Worm (Caenorhabditis elegans) whole organism, L3 larva: ENCODE measurements around the gene srh-293.

Experiments used
- R02D3.7 ChIP-seq: fragments of 150-350 bp; optimal IDR thresholded peaks from 2 replicates; lab custom pipeline; 2014; ENCODE audit warnings: missing biosample characterization, missing genetic modification characterization
- aly-2 ChIP-seq: fragments of 150-350 bp; optimal IDR thresholded peaks from 2 replicates; lab custom pipeline; 2014; ENCODE audit warnings: missing biosample characterization, missing genetic modification characterization
- ceh-28 ChIP-seq: fragments of 150-350 bp; optimal IDR thresholded peaks from 2 replicates; lab custom pipeline; 2014; ENCODE audit warnings: missing biosample characterization, missing genetic modification reagents, missing genetic modification characterization
- ceh-82 ChIP-seq: fragments of 150-350 bp; optimal IDR thresholded peaks from 2 replicates; lab custom pipeline; 2014; ENCODE audit warnings: missing biosample characterization, missing genetic modification characterization
- ceh-9 ChIP-seq: sonication (generic microtip); optimal IDR thresholded peaks from 2 replicates; lab custom pipeline; 2018; ENCODE audit warnings: missing biosample characterization, missing genetic modification characterization
- egl-27 ChIP-seq: sonication (generic microtip); optimal IDR thresholded peaks from 4 replicates; lab custom pipeline; 2017; ENCODE audit warnings: missing biosample characterization, missing genetic modification reagents, missing genetic modification characterization
- egl-5 ChIP-seq: fragments of 150-350 bp; optimal IDR thresholded peaks from 2 replicates; lab custom pipeline; 2017; ENCODE audit warnings: missing biosample characterization, missing genetic modification reagents, missing genetic modification characterization, inconsistent platforms
- elt-2 ChIP-seq: sonication (generic microtip); optimal IDR thresholded peaks from 2 replicates; lab custom pipeline; 2016; ENCODE audit warnings: missing genetic modification reagents, mild to moderate bottlenecking, missing genetic modification characterization, missing compliant biosample characterization
- elt-3 ChIP-seq, 3 experiments: fragments of 150-350 bp in 1 of 3; sonication (generic microtip) in 2 of 3; optimal IDR thresholded peaks; 2 replicates in 2 of 3; 4 replicates in 1 of 3; lab custom pipeline; 2014 to 2017; ENCODE audit warnings: missing biosample characterization in 3 of 3, missing genetic modification characterization in 3 of 3
- eor-1 ChIP-seq, 2 experiments: fragments of 150-350 bp; optimal IDR thresholded peaks; 2 replicates each; lab custom pipeline; 2014 to 2018; ENCODE audit warnings: missing biosample characterization in 2 of 2, missing genetic modification characterization in 2 of 2
- fkh-10 ChIP-seq: sonication (generic microtip); optimal IDR thresholded peaks from 2 replicates; lab custom pipeline; 2017; ENCODE audit warnings: missing biosample characterization, missing genetic modification reagents, missing genetic modification characterization
- fkh-2 ChIP-seq: fragments of 150-350 bp; optimal IDR thresholded peaks from 2 replicates; lab custom pipeline; 2014; ENCODE audit warnings: missing biosample characterization, missing genetic modification reagents, missing genetic modification characterization
- fos-1 ChIP-seq: fragments of 150-350 bp; optimal IDR thresholded peaks from 2 replicates; lab custom pipeline; 2014; ENCODE audit warnings: missing biosample characterization, missing genetic modification characterization
- hmg-11 ChIP-seq: sonication (generic microtip); optimal IDR thresholded peaks from 2 replicates; lab custom pipeline; 2016; ENCODE audit warnings: missing genetic modification characterization, missing compliant biosample characterization
- jun-1 ChIP-seq: fragments of 150-350 bp; optimal IDR thresholded peaks from 2 replicates; lab custom pipeline; 2014; ENCODE audit warnings: missing biosample characterization, missing genetic modification reagents, missing genetic modification characterization
- lin-39 ChIP-seq: fragments of 150-350 bp; optimal IDR thresholded peaks from 2 replicates; lab custom pipeline; 2018; ENCODE audit warnings: missing biosample characterization, missing genetic modification reagents, missing genetic modification characterization
- lsy-12 ChIP-seq: sonication (generic microtip); optimal IDR thresholded peaks from 2 replicates; lab custom pipeline; 2016; ENCODE audit warnings: mild to moderate bottlenecking, missing genetic modification characterization, missing compliant biosample characterization
- mdl-1 ChIP-seq: fragments of 150-350 bp; optimal IDR thresholded peaks from 2 replicates; lab custom pipeline; 2014; ENCODE audit warnings: missing biosample characterization, missing genetic modification characterization
- mml-1 ChIP-seq: fragments of 150-350 bp; sonication (generic microtip); optimal IDR thresholded peaks from 3 replicates; lab custom pipeline; 2014; ENCODE audit warnings: missing biosample characterization, missing genetic modification characterization
- nfya-1 ChIP-seq: sonication (generic microtip); optimal IDR thresholded peaks from 2 replicates; lab custom pipeline; 2017; ENCODE audit warnings: missing genetic modification characterization, mild to moderate bottlenecking, missing compliant biosample characterization, antibody characterized with exemption, moderate library complexity; ENCODE audit not compliant: insufficient read depth
- nhr-11 ChIP-seq: fragments of 150-350 bp; optimal IDR thresholded peaks from 2 replicates; lab custom pipeline; 2014; ENCODE audit warnings: missing biosample characterization, missing genetic modification characterization
- nhr-12 ChIP-seq: fragments of 150-350 bp; optimal IDR thresholded peaks from 2 replicates; lab custom pipeline; 2014; ENCODE audit warnings: missing biosample characterization, missing genetic modification characterization
- nhr-23 ChIP-seq: fragments of 150-350 bp; optimal IDR thresholded peaks from 2 replicates; lab custom pipeline; 2014; ENCODE audit warnings: missing biosample characterization, missing genetic modification reagents, missing genetic modification characterization
- nhr-237 ChIP-seq: fragments of 150-350 bp; optimal IDR thresholded peaks from 2 replicates; lab custom pipeline; 2014; ENCODE audit warnings: missing biosample characterization, missing genetic modification characterization
- nhr-28 ChIP-seq: fragments of 150-350 bp; optimal IDR thresholded peaks from 2 replicates; lab custom pipeline; 2014; ENCODE audit warnings: missing biosample characterization, missing genetic modification characterization
- nhr-43 ChIP-seq: sonication (generic microtip); optimal IDR thresholded peaks from 2 replicates; lab custom pipeline; 2016; ENCODE audit warnings: mild to moderate bottlenecking, missing genetic modification characterization, missing compliant biosample characterization; ENCODE audit not compliant: poor library complexity, severe bottlenecking
- nhr-67 ChIP-seq: fragments of 150-350 bp; optimal IDR thresholded peaks from 2 replicates; lab custom pipeline; 2014; ENCODE audit warnings: missing biosample characterization, missing genetic modification characterization
- nhr-76 ChIP-seq: fragments of 150-350 bp; sonication (generic microtip); optimal IDR thresholded peaks from 5 replicates; lab custom pipeline; 2014; ENCODE audit warnings: missing biosample characterization, missing genetic modification characterization
- nhr-77 ChIP-seq: fragments of 150-350 bp; optimal IDR thresholded peaks from 2 replicates; lab custom pipeline; 2014; ENCODE audit warnings: missing biosample characterization, missing genetic modification characterization
- pha-4 ChIP-seq: fragments of 150-350 bp; optimal IDR thresholded peaks from 2 replicates; lab custom pipeline; 2014; ENCODE audit warnings: missing biosample characterization, missing genetic modification reagents, missing genetic modification characterization
- pqm-1 ChIP-seq: fragments of 150-350 bp; optimal IDR thresholded peaks from 2 replicates; lab custom pipeline; 2017; ENCODE audit warnings: missing biosample characterization, missing genetic modification characterization, inconsistent platforms
- sea-2 ChIP-seq: fragments of 150-350 bp; sonication (generic microtip); optimal IDR thresholded peaks from 4 replicates; lab custom pipeline; 2014; ENCODE audit warnings: missing biosample characterization, missing genetic modification reagents, missing genetic modification characterization
- skn-1 ChIP-seq: fragments of 150-350 bp; optimal IDR thresholded peaks from 2 replicates; lab custom pipeline; 2014; ENCODE audit warnings: missing biosample characterization, missing genetic modification characterization
- snpc-4 ChIP-seq: fragments of 150-350 bp; optimal IDR thresholded peaks from 2 replicates; lab custom pipeline; 2014; ENCODE audit warnings: missing biosample characterization, missing genetic modification characterization
- tbx-2 ChIP-seq: sonication (generic microtip); optimal IDR thresholded peaks from 2 replicates; lab custom pipeline; 2016; ENCODE audit warnings: mild to moderate bottlenecking, missing genetic modification characterization, missing compliant biosample characterization
- unc-62 ChIP-seq: fragments of 150-350 bp; sonication (generic microtip); optimal IDR thresholded peaks from 4 replicates; lab custom pipeline; 2014; ENCODE audit warnings: missing biosample characterization, missing genetic modification reagents, missing genetic modification characterization
- zag-1 ChIP-seq: fragments of 150-350 bp; optimal IDR thresholded peaks from 2 replicates; lab custom pipeline; 2014; ENCODE audit warnings: missing biosample characterization, missing genetic modification characterization
- ztf-11 ChIP-seq: fragments of 150-350 bp; optimal IDR thresholded peaks from 2 replicates; lab custom pipeline; 2014; ENCODE audit warnings: missing biosample characterization, missing genetic modification characterization
- ztf-4 ChIP-seq: fragments of 150-350 bp; optimal IDR thresholded peaks from 2 replicates; lab custom pipeline; 2014; ENCODE audit warnings: missing biosample characterization, missing genetic modification characterization

Gene srh-293

DNA sequence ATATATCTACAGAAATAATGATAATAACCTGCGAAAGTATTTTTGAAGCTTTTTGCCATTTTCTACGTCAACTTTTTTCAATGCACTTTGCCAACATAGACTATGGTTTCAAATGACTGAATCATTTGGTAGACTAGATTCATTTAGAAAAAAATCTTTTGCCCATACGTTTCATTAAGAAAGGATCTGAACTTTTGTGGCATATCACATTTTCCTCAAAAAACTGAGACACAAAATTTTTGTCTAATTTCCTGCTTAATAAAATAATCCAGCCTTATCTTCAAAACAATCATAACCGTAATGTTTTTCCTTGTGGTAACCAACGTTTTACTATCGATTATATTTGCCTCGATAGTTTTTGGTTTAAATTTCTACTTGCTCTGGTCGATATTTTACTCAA lies 39.8 kb upstream of the srh-293 start, which contains the start of gene srbc-51:
Gene srbc-51 (plus strand): TSS at position 301 of the 400 bp plus-strand sequence.
- TF ChIP-seq fkh-10: no peak
- TF ChIP-seq snpc-4 (tag; lab: Kevin White, UChicago): no peak
- TF ChIP-seq fos-1 (tag; lab: Kevin White, UChicago): no peak
- TF ChIP-seq sea-2 (GFP tag; lab: Kevin White, UChicago): no peak
- no peak for TF ChIP-seq nhr-12 (tag; lab: Kevin White, UChicago)
- TF ChIP-seq elt-2 (tag; lab: Kevin White, UChicago): no peak
- TF ChIP-seq zag-1: no peak
- TF ChIP-seq R02D3.7 (tag; lab: Kevin White, UChicago): no peak
- no peak for TF ChIP-seq nhr-237 (tag; lab: Kevin White, UChicago)
- TF ChIP-seq pqm-1: no peak
- no peak for TF ChIP-seq egl-5 (tag; lab: Kevin White, UChicago)
- TF ChIP-seq ztf-4 (tag; lab: Kevin White, UChicago): no peak
- no peak for TF ChIP-seq nhr-23 (tag; lab: Kevin White, UChicago)
- TF ChIP-seq jun-1 (tag; lab: Kevin White, UChicago): no peak
- TF ChIP-seq lsy-12 (tag; lab: Kevin White, UChicago): no peak
- no peak for TF ChIP-seq nhr-28 (tag; lab: Kevin White, UChicago)
- TF ChIP-seq egl-27 (tag; lab: Kevin White, UChicago): no peak
- no peak for TF ChIP-seq tbx-2 (tag; lab: Kevin White, UChicago)
- no peak for TF ChIP-seq mdl-1 (tag; lab: Kevin White, UChicago)
- TF ChIP-seq nhr-67 (tag; lab: Kevin White, UChicago): no peak

- TF ChIP-seq tbx-2 (tag; lab: Kevin White, UChicago): no peak
- TF ChIP-seq ceh-28 (tag; lab: Kevin White, UChicago): no peak
- no peak for TF ChIP-seq nhr-43 (tag; lab: Kevin White, UChicago)
- TF ChIP-seq nhr-12 (tag; lab: Kevin White, UChicago): no peak
- no peak for TF ChIP-seq fos-1 (tag; lab: Kevin White, UChicago)
- TF ChIP-seq snpc-4 (tag; lab: Kevin White, UChicago): no peak
- no peak for TF ChIP-seq nhr-67 (tag; lab: Kevin White, UChicago)
- TF ChIP-seq aly-2 (tag; lab: Kevin White, UChicago): no peak
- TF ChIP-seq lin-39: no peak
- no peak for TF ChIP-seq pha-4 (tag; lab: Kevin White, UChicago)
- no peak for TF ChIP-seq jun-1 (tag; lab: Kevin White, UChicago)
- no peak for TF ChIP-seq skn-1
- TF ChIP-seq nhr-76: no peak
- TF ChIP-seq ceh-9 (tag; lab: Kevin White, UChicago): no peak
Measured at ce11 chrV:15829907-15830306, 36.0 kb upstream of the srh-293 start, which contains the start of gene srbc-55. srbc-55 (minus strand) TSS chrV:15830007.

ce11 chrV:15831586-15831985 lies 34.4 kb upstream of the srh-293 start, which contains the start of gene srbc-56:
srbc-56 (minus strand) TSS chrV:15831686.
- TF ChIP-seq jun-1 (tag; lab: Kevin White, UChicago) (no peak), fkh-10 (no peak), nhr-77 (tag; lab: Kevin White, UChicago) (no peak), ceh-82 (no peak), mml-1 (tag; lab: Kevin White, UChicago) (no peak), pha-4 (tag; lab: Kevin White, UChicago) (no peak), elt-2 (tag; lab: Kevin White, UChicago) (no peak), tbx-2 (tag; lab: Kevin White, UChicago) (no peak), ceh-28 (tag; lab: Kevin White, UChicago) (no peak), nhr-11 (tag; lab: Kevin White, UChicago) (no peak), hmg-11 (tag; lab: Kevin White, UChicago) (no peak), nhr-67 (tag; lab: Kevin White, UChicago) (no peak), nhr-76 (no peak), ceh-9 (tag; lab: Kevin White, UChicago) (no peak), fkh-2 (tag; lab: Kevin White, UChicago) (no peak), ztf-11 (tag; lab: Kevin White, UChicago) (no peak)

DNA sequence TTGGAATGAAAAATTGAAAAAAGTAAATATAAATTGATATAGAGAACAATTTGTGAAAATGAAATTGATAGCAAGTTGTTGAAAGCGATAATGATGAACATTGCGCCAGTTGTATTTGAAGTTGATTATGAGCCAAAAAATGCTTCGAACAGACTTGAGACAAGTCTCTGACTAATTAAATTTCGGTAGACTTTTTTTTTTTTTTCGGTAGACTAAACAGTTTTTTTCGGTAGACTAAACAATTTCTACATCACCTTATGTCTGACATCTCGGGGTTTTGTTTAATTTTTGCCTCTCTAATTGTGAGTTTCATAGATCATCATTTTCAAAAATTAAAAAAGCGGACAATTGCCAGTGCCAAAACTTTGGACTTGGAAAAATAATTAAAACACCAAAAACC lies 32.3 kb upstream of the srh-293 start, which contains the start of gene srbc-54:
Gene srbc-54 (minus strand): TSS at position 101 of the 400 bp plus-strand sequence.
- no peak for TF ChIP-seq egl-27 (tag; lab: Kevin White, UChicago)
- TF ChIP-seq nhr-11 (tag; lab: Kevin White, UChicago): no peak
- TF ChIP-seq jun-1 (tag; lab: Kevin White, UChicago): no peak
- TF ChIP-seq nhr-77 (tag; lab: Kevin White, UChicago): no peak
- TF ChIP-seq hmg-11 (tag; lab: Kevin White, UChicago): no peak
- TF ChIP-seq egl-5 (tag; lab: Kevin White, UChicago): no peak
- TF ChIP-seq elt-3 (tag; optimal IDR thresholded peaks at IDR 0.05; lab: Kevin White, UChicago): no peak
- TF ChIP-seq lin-39: no peak
- TF ChIP-seq eor-1 (tag; optimal IDR thresholded peaks at IDR 0.05; lab: Kevin White, UChicago): no peak
- no peak for TF ChIP-seq nhr-28 (tag; lab: Kevin White, UChicago)
- TF ChIP-seq fkh-2 (tag; lab: Kevin White, UChicago): no peak
- no peak for TF ChIP-seq fkh-10
- TF ChIP-seq nhr-76: no peak
- no peak for TF ChIP-seq ztf-4 (tag; lab: Kevin White, UChicago)
- no peak for TF ChIP-seq zag-1
- TF ChIP-seq nfya-1: no peak
- TF ChIP-seq unc-62: no peak
- no peak for TF ChIP-seq R02D3.7 (tag; lab: Kevin White, UChicago)
